Fruit fly (Drosophila melanogaster) whole organism: Measurements from ENCODE around the gene Ice2.

Experiments
- CG8478 ChIP-seq: fragments of >200 bp; optimal IDR thresholded peaks from 2 replicates; lab custom pipeline; 2018; ENCODE audit warnings: inconsistent platforms
- Dll ChIP-seq: fragments of >200 bp; optimal IDR thresholded peaks from 2 replicates; lab custom pipeline; 2017
- pan ChIP-seq: fragments of >200 bp; optimal IDR thresholded peaks from 2 replicates; lab custom pipeline; 2017
- usp ChIP-seq: fragments of >200 bp; optimal IDR thresholded peaks from 2 replicates; lab custom pipeline; 2017; ENCODE audit warnings: missing biosample characterization, missing genetic modification characterization, mixed read lengths

- TF ChIP-seq Dll (lab: Kevin White, UChicago) = no peak
- TF ChIP-seq pan = no peak
- no peak for TF ChIP-seq CG8478 (lab: Kevin White, UChicago)
- TF ChIP-seq usp = no peak
These were observed 19.0 kb upstream of the Ice2 start, which contains the start of gene Rab11 for dm6 chr3R:21111046-21111480.
